Worm (Caenorhabditis elegans) whole organism, L4/young adult: Measurements from ENCODE around the gene Y37E11AM.3.

Experiments
- W03F9.2 ChIP-seq: fragments of 150-350 bp; optimal IDR thresholded peaks from 2 replicates; lab custom pipeline; 2014; ENCODE audit warnings: missing biosample characterization, missing genetic modification characterization
- dao-5 ChIP-seq: sonication (generic microtip); optimal IDR thresholded peaks from 2 replicates; lab custom pipeline; 2016; ENCODE audit warnings: missing genotype, missing genetic modification characterization, moderate library complexity, missing compliant biosample characterization
- him-1 ChIP-seq: sonication (generic microtip); optimal IDR thresholded peaks from 2 replicates; lab custom pipeline; 2016; ENCODE audit warnings: missing genotype, missing genetic modification reagents, missing genetic modification characterization, missing compliant biosample characterization

Gene Y37E11AM.3

ce11 chrIV:3719057-3719456, at the start of gene Y37E11AM.3:
Y37E11AM.3 (minus strand) TSS chrIV:3719157.
- TF ChIP-seq him-1 = no peak
- no peak for TF ChIP-seq dao-5 (tag; lab: Kevin White, UChicago)
- no peak for TF ChIP-seq W03F9.2 (tag; lab: Kevin White, UChicago)

- TF ChIP-seq W03F9.2 (tag; lab: Kevin White, UChicago) (no peak), dao-5 (tag; lab: Kevin White, UChicago) (no peak), him-1 (no peak)
Measured at ce11 chrIV:3767749-3768148, 48.8 kb upstream of the Y37E11AM.3 start.

- TF ChIP-seq him-1 (no peak), W03F9.2 (tag; lab: Kevin White, UChicago) (no peak), dao-5 (tag; lab: Kevin White, UChicago) (no peak)
Measured at ce11 chrIV:3766589-3766988, 47.6 kb upstream of the Y37E11AM.3 start, which contains the start of gene vab-2. vab-2 (minus strand) TSS chrIV:3766826.

ce11 chrIV:3765457-3765856, 46.5 kb upstream of the Y37E11AM.3 start:
- no peak for TF ChIP-seq dao-5 (tag; lab: Kevin White, UChicago)
- TF ChIP-seq W03F9.2 (tag; lab: Kevin White, UChicago) = no peak
- no peak for TF ChIP-seq him-1

ce11 chrIV:3764012-3764549, 45.1 kb upstream of the Y37E11AM.3 start:
- TF ChIP-seq him-1 = no peak
- no peak for TF ChIP-seq dao-5 (tag; lab: Kevin White, UChicago)
- no peak for TF ChIP-seq W03F9.2 (tag; lab: Kevin White, UChicago)

ce11 chrIV:3759823-3760222, 40.9 kb upstream of the Y37E11AM.3 start:
- no peak for TF ChIP-seq him-1
- TF ChIP-seq W03F9.2 (tag; lab: Kevin White, UChicago) = no peak
- no peak for TF ChIP-seq dao-5 (tag; lab: Kevin White, UChicago)

- TF ChIP-seq W03F9.2 (tag; lab: Kevin White, UChicago) (no peak), dao-5 (tag; lab: Kevin White, UChicago) (no peak), him-1 (no peak)
Measured at ce11 chrIV:3755921-3756320, 37.0 kb upstream of the Y37E11AM.3 start, which contains the start of gene best-20. best-20 (plus strand) TSS chrIV:3756221.

- TF ChIP-seq dao-5 (tag; lab: Kevin White, UChicago) (no peak), W03F9.2 (tag; lab: Kevin White, UChicago) (no peak), him-1 (no peak)
Measured at ce11 chrIV:3755355-3755754, 36.4 kb upstream of the Y37E11AM.3 start, which contains the start of gene Y37E11AR.7. Y37E11AR.7 (minus strand) TSS chrIV:3755455.

- TF ChIP-seq him-1 = no peak
- TF ChIP-seq W03F9.2 (tag; lab: Kevin White, UChicago) = no peak
- no peak for TF ChIP-seq dao-5 (tag; lab: Kevin White, UChicago)
Measured at ce11 chrIV:3752276-3752675, 33.3 kb upstream of the Y37E11AM.3 start.

ce11 chrIV:3751001-3751400, 32.0 kb upstream of the Y37E11AM.3 start, which contains the start of gene ugt-45:
ugt-45 (minus strand) TSS chrIV:3751101.
- TF ChIP-seq him-1 = no peak
- no peak for TF ChIP-seq W03F9.2 (tag; lab: Kevin White, UChicago)

- TF ChIP-seq W03F9.2 (tag; lab: Kevin White, UChicago) (no peak), him-1 (no peak), dao-5 (tag; lab: Kevin White, UChicago) (no peak)
Measured at ce11 chrIV:3745806-3746205, 26.8 kb upstream of the Y37E11AM.3 start.

ce11 chrIV:3743748-3744147, 24.8 kb upstream of the Y37E11AM.3 start, which contains the start of gene siah-1:
siah-1 (plus strand) TSS chrIV:3744048.
- TF ChIP-seq him-1 (no peak), W03F9.2 (tag; lab: Kevin White, UChicago) (no peak), dao-5 (tag; lab: Kevin White, UChicago) (no peak)

ce11 chrIV:3742426-3742839, 23.5 kb upstream of the Y37E11AM.3 start:
- TF ChIP-seq W03F9.2 (tag; lab: Kevin White, UChicago) (peak; percentile 48), him-1 (no peak), dao-5 (tag; lab: Kevin White, UChicago) (no peak)

ce11 chrIV:3741874-3742273, 22.9 kb upstream of the Y37E11AM.3 start:
- TF ChIP-seq dao-5 (tag; lab: Kevin White, UChicago) = no peak
- TF ChIP-seq W03F9.2 (tag; lab: Kevin White, UChicago) = no peak
- TF ChIP-seq him-1 = no peak
